Fruit fly (Drosophila melanogaster) whole organism, prepupa: Measurements from ENCODE around the gene CG7194.

ENCODE experiments used
- Blimp-1 ChIP-seq: fragments of 200-800 bp; sonication (Bioruptor generic); optimal IDR thresholded peaks from 3 replicates; lab custom pipeline; 2017; ENCODE audit warnings: missing biosample characterization, missing genetic modification characterization, mild to moderate bottlenecking, moderate library complexity, missing genetic modification reagents
- CG7368 ChIP-seq: fragments of 200-800 bp; sonication (Bioruptor generic); optimal IDR thresholded peaks from 3 replicates; lab custom pipeline; 2016; ENCODE audit warnings: missing biosample characterization, missing genetic modification characterization
- Hr38 ChIP-seq: sonication (Bioruptor generic); optimal IDR thresholded peaks from 2 replicates; lab custom pipeline; 2016; ENCODE audit warnings: missing biosample characterization, missing genetic modification characterization
- Hr39 ChIP-seq: fragments of 200-800 bp; sonication (Bioruptor generic); optimal IDR thresholded peaks from 2 replicates; lab custom pipeline; 2016; ENCODE audit warnings: missing biosample characterization, missing genetic modification characterization
- Sox102F ChIP-seq: fragments of 200-800 bp; sonication (Bioruptor generic); optimal IDR thresholded peaks from 2 replicates; lab custom pipeline; 2016; ENCODE audit warnings: missing biosample characterization, mild to moderate bottlenecking, missing genetic modification characterization
- Sox15 ChIP-seq: fragments of 200-800 bp; sonication (Bioruptor generic); optimal IDR thresholded peaks from 3 replicates; lab custom pipeline; 2016; ENCODE audit warnings: missing biosample characterization, missing genetic modification characterization

- no peak for TF ChIP-seq Sox102F (GFP tag; lab: Kevin White, UChicago)
- TF ChIP-seq Hr38 (GFP tag; lab: Kevin White, UChicago), result no peak
- no peak for TF ChIP-seq Hr39 (GFP tag; lab: Kevin White, UChicago)
- no peak for TF ChIP-seq Blimp-1 (GFP tag; lab: Kevin White, UChicago)
- no peak for TF ChIP-seq Sox15 (GFP tag; lab: Kevin White, UChicago)
- no peak for TF ChIP-seq CG7368 (GFP tag; lab: Kevin White, UChicago)
These were observed 41.3 kb upstream of the CG7194 start for dm6 chr3L:8345182-8345581.
